Worm (Caenorhabditis elegans) whole organism, young adult: ENCODE data around the gene par-1.
A peak's percentile ranks its signal among the peaks of the same experiment; 100 is the strongest.

ENCODE experiments used
- B0035.1 ChIP-seq: sonication (generic microtip); optimal IDR thresholded peaks from 2 replicates; lab custom pipeline; 2016; ENCODE audit warnings: missing genetic modification characterization, mild to moderate bottlenecking, missing compliant biosample characterization, missing genotype, missing genetic modification reagents
- D2030.7 ChIP-seq: fragments of 200-800 bp; sonication (Bioruptor generic); IDR thresholded peaks from 2 replicates; pipeline ENCODE4 v1.3.6; 2022; ENCODE audit warnings: missing genetic modification reagents, missing genetic modification characterization, missing compliant biosample characterization
- F37B4.10 ChIP-seq: fragments of 200-800 bp; sonication (Bioruptor generic); IDR thresholded peaks from 2 replicates; pipeline ENCODE4 v1.3.6; 2022; ENCODE audit warnings: missing genetic modification characterization, missing compliant biosample characterization
- F39B2.1 ChIP-seq: fragments of 200-800 bp; sonication (Bioruptor generic); IDR thresholded peaks from 2 replicates; pipeline ENCODE4 v1.3.6; 2022; ENCODE audit warnings: missing genetic modification reagents, missing genetic modification characterization, missing compliant biosample characterization
- K11D2.4 ChIP-seq: fragments of 200-800 bp; sonication (Bioruptor generic); IDR thresholded peaks from 2 replicates; pipeline ENCODE4 v1.3.6; 2022; ENCODE audit warnings: missing genetic modification reagents, missing genetic modification characterization, missing compliant biosample characterization
- Y79H2A.3 ChIP-seq: fragments of 200-800 bp; sonication (Bioruptor generic); conservative IDR thresholded peaks from 2 replicates; pipeline ENCODE4 v1.3.6; 2022; ENCODE audit warnings: missing genetic modification reagents, missing genetic modification characterization, missing compliant biosample characterization
- ZK185.1 ChIP-seq: sonication (generic microtip); optimal IDR thresholded peaks from 2 replicates; lab custom pipeline; 2016; ENCODE audit warnings: mild to moderate bottlenecking, missing genetic modification characterization, missing compliant biosample characterization; ENCODE audit not compliant: poor library complexity, severe bottlenecking
- ama-1 ChIP-seq, 3 experiments: fragments of 150-350 bp in 1 of 3; sonication (generic microtip) in 2 of 3; optimal IDR thresholded peaks; 2 replicates each; lab custom pipeline; 2014 to 2018; ENCODE audit warnings: missing biosample characterization in 2 of 3, missing genetic modification characterization in 2 of 3, missing genetic modification reagents in 2 of 3
- aptf-3 ChIP-seq: fragments of 200-800 bp; sonication (Bioruptor generic); IDR thresholded peaks from 2 replicates; pipeline ENCODE4 v1.3.6; 2022; ENCODE audit warnings: missing genetic modification characterization, missing compliant biosample characterization
- atf-7 ChIP-seq: sonication (generic microtip); optimal IDR thresholded peaks from 2 replicates; lab custom pipeline; 2017; ENCODE audit warnings: mild to moderate bottlenecking, missing genetic modification characterization, missing compliant biosample characterization
- attf-3 ChIP-seq: fragments of 200-800 bp; sonication (Bioruptor generic); conservative IDR thresholded peaks from 2 replicates; pipeline ENCODE4 v1.3.6; 2022; ENCODE audit warnings: missing genetic modification reagents, missing genetic modification characterization, missing compliant biosample characterization
- ccch-3 ChIP-seq: fragments of 200-800 bp; sonication (Bioruptor generic); optimal IDR thresholded peaks from 2 replicates; lab custom pipeline; 2018; ENCODE audit warnings: mild to moderate bottlenecking, missing genetic modification characterization, missing compliant biosample characterization
- cebp-1 ChIP-seq, 2 experiments: fragments of 200-800 bp in 1 of 2; sonication (Bioruptor generic) in 1 of 2; sonication (generic microtip) in 1 of 2; IDR thresholded peaks in 1 of 2; optimal IDR thresholded peaks in 1 of 2; 2 replicates each; pipeline versions ENCODE4 v1.3.6 to Lab custom; 2017 to 2022; ENCODE audit warnings: missing compliant biosample characterization in 2 of 2, missing genetic modification characterization in 2 of 2, mild to moderate bottlenecking in 1 of 2, missing genetic modification reagents in 1 of 2, moderate library complexity in 1 of 2
- cebp-2 ChIP-seq: fragments of 200-800 bp; sonication (Bioruptor generic); IDR thresholded peaks from 2 replicates; pipeline ENCODE4 v1.3.6; 2022; ENCODE audit warnings: missing genetic modification characterization, missing compliant biosample characterization
- ceh-40 ChIP-seq: fragments of 200-800 bp; sonication (Bioruptor generic); IDR thresholded peaks from 2 replicates; pipeline ENCODE4 v1.3.6; 2022; ENCODE audit warnings: missing genetic modification characterization, missing compliant biosample characterization
- ceh-79 ChIP-seq: sonication (generic microtip); optimal IDR thresholded peaks from 2 replicates; lab custom pipeline; 2017; ENCODE audit warnings: mild to moderate bottlenecking, missing genetic modification characterization, missing compliant biosample characterization
- ceh-91 ChIP-seq: fragments of 200-800 bp; sonication (Bioruptor generic); IDR thresholded peaks from 2 replicates; pipeline ENCODE4 v1.3.6; 2022; ENCODE audit warnings: missing genetic modification reagents, missing genetic modification characterization, missing compliant biosample characterization
- dox-1 ChIP-seq: fragments of 200-800 bp; sonication (Bioruptor generic); IDR thresholded peaks from 2 replicates; pipeline ENCODE4 v1.3.6; 2022; ENCODE audit warnings: missing genetic modification reagents, missing genetic modification characterization, missing compliant biosample characterization
- dpff-1 ChIP-seq: sonication (generic microtip); optimal IDR thresholded peaks from 2 replicates; lab custom pipeline; 2017; ENCODE audit warnings: mild to moderate bottlenecking, missing genetic modification characterization, missing compliant biosample characterization
- egl-18 ChIP-seq: fragments of 200-800 bp; sonication (Bioruptor generic); IDR thresholded peaks from 2 replicates; pipeline ENCODE4 v1.3.6; 2022; ENCODE audit warnings: missing genetic modification reagents, missing genetic modification characterization, missing compliant biosample characterization
- ekl-4 ChIP-seq: fragments of 200-800 bp; sonication (Bioruptor generic); IDR thresholded peaks from 2 replicates; pipeline ENCODE4 v1.3.6; 2022; ENCODE audit warnings: missing genetic modification reagents, missing genetic modification characterization, missing compliant biosample characterization
- hlh-12 ChIP-seq: sonication (generic microtip); optimal IDR thresholded peaks from 2 replicates; lab custom pipeline; 2016; ENCODE audit warnings: missing genetic modification characterization, missing compliant biosample characterization
- hlh-26 ChIP-seq: fragments of 200-800 bp; sonication (Bioruptor generic); conservative IDR thresholded peaks from 2 replicates; pipeline ENCODE4 v1.3.6; 2022; ENCODE audit warnings: missing genetic modification reagents, missing genetic modification characterization, missing compliant biosample characterization
- hmg-1.2 ChIP-seq: fragments of 200-800 bp; sonication (Bioruptor generic); IDR thresholded peaks from 2 replicates; pipeline ENCODE4 v1.3.6; 2022; ENCODE audit warnings: missing genetic modification reagents, missing genetic modification characterization, missing compliant biosample characterization
- lin-54 ChIP-seq: fragments of 200-800 bp; sonication (Bioruptor generic); optimal IDR thresholded peaks from 2 replicates; lab custom pipeline; 2018; ENCODE audit warnings: mild to moderate bottlenecking, missing genetic modification characterization, missing compliant biosample characterization
- nfya-2 ChIP-seq: fragments of 200-800 bp; sonication (Bioruptor generic); IDR thresholded peaks from 2 replicates; pipeline ENCODE4 v1.3.6; 2022; ENCODE audit warnings: missing genetic modification reagents, missing genetic modification characterization, missing compliant biosample characterization
- nhr-80 ChIP-seq: sonication (generic microtip); optimal IDR thresholded peaks from 2 replicates; lab custom pipeline; 2016; ENCODE audit warnings: missing genetic modification characterization, missing compliant biosample characterization
- pbrm-1 ChIP-seq: fragments of 200-800 bp; sonication (Bioruptor generic); IDR thresholded peaks from 2 replicates; pipeline ENCODE4 v1.3.6; 2022; ENCODE audit warnings: missing genetic modification reagents, missing genetic modification characterization, missing compliant biosample characterization
- pha-4 ChIP-seq: fragments of 150-350 bp; sonication (generic microtip); optimal IDR thresholded peaks from 2 replicates; lab custom pipeline; 2014; ENCODE audit warnings: missing biosample characterization, missing genetic modification reagents, missing genetic modification characterization
- rpc-1 ChIP-seq, 2 experiments: fragments of 150-350 bp in 1 of 2; sonication (generic microtip) in 1 of 2; optimal IDR thresholded peaks; 2 replicates each; lab custom pipeline; 2014 to 2018; ENCODE audit warnings: missing biosample characterization in 1 of 2, missing genetic modification characterization in 1 of 2, missing genetic modification reagents in 1 of 2, missing genotype in 1 of 2
- sdz-38 ChIP-seq: sonication (generic microtip); optimal IDR thresholded peaks from 2 replicates; lab custom pipeline; 2016; ENCODE audit warnings: missing genotype, missing genetic modification characterization, missing compliant biosample characterization
- sea-2 ChIP-seq: fragments of 200-800 bp; sonication (Bioruptor generic); IDR thresholded peaks from 2 replicates; pipeline ENCODE4 v1.3.6; 2022; ENCODE audit warnings: missing genetic modification characterization, missing compliant biosample characterization
- snpc-3.4 ChIP-seq: sonication (generic microtip); optimal IDR thresholded peaks from 2 replicates; lab custom pipeline; 2017; ENCODE audit warnings: missing genetic modification characterization, mild to moderate bottlenecking, missing compliant biosample characterization, antibody characterized with exemption, moderate library complexity, missing genotype, missing genetic modification reagents
- somi-1 ChIP-seq: fragments of 200-800 bp; sonication (Bioruptor generic); optimal IDR thresholded peaks from 2 replicates; lab custom pipeline; 2018; ENCODE audit warnings: mild to moderate bottlenecking, missing genetic modification characterization, missing compliant biosample characterization
- sptf-2 ChIP-seq: fragments of 200-800 bp; sonication (Bioruptor generic); optimal IDR thresholded peaks from 2 replicates; lab custom pipeline; 2018; ENCODE audit warnings: mild to moderate bottlenecking, missing genetic modification characterization, missing compliant biosample characterization
- unc-130 ChIP-seq: sonication (generic microtip); optimal IDR thresholded peaks from 2 replicates; lab custom pipeline; 2016; ENCODE audit warnings: missing genetic modification reagents, missing genetic modification characterization, missing compliant biosample characterization
- zfh-2 ChIP-seq: fragments of 200-800 bp; sonication (Bioruptor generic); conservative IDR thresholded peaks from 2 replicates; pipeline ENCODE4 v1.3.6; 2022; ENCODE audit warnings: missing genetic modification reagents, missing genetic modification characterization, missing compliant biosample characterization
- ztf-18 ChIP-seq: sonication (generic microtip); optimal IDR thresholded peaks from 2 replicates; lab custom pipeline; 2016; ENCODE audit warnings: missing genotype, mild to moderate bottlenecking, missing genetic modification characterization, missing compliant biosample characterization
- ztf-25 ChIP-seq: fragments of 200-800 bp; sonication (Bioruptor generic); IDR thresholded peaks from 2 replicates; pipeline ENCODE4 v1.3.6; 2022; ENCODE audit warnings: missing genetic modification reagents, missing genetic modification characterization, missing compliant biosample characterization

par-1 gene

DNA sequence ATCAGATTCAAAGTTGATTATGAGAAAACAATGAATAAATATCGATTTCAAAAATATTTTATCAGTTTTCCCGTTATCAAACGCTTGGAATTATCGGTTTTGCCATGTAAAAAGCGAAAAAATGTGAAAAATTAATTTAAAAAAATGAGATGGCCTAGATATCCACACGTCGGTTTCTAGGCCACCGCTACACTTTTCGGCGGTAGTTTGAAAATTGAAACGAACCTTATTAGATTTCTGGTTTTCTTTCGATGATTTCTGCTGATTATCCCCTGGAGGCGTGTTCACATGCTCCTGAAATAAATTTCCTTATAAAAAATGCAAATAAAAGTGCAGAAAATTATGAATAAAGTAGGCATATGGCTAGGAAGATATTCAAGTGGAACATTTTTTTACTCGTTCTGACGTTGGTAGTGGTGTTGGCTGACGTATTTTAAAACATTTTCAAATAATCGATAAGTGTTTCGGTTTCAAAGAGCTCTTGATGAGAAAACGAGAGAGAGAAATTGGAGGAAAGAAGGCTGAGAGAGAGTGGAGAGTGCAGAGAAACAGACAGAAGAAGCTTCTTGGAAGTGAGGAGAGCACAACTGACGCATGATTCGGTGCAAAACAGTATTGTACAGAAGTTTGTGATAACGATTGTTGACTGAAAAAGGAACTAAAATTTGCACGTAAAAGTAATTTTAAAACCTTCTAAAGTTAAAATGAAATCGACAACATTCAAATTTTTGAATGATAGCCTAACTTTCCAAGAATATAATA, 12.0 kb downstream of the par-1 start (continued):
- TF ChIP-seq lin-54 (GFP tag; lab: Kevin White, UChicago) (peak; percentile 65), ama-1 (optimal IDR thresholded peaks at IDR 0.05; lab: Kevin White, UChicago) (no peak), ama-1 (GFP tag; optimal IDR thresholded peaks at IDR 0.05; lab: Kevin White, UChicago) (no peak), snpc-3.4 (tag; lab: Kevin White, UChicago) (no peak), sptf-2 (no peak), ztf-25 (GFP tag; lab: Robert Waterston, UW) (no peak), ceh-91 (GFP tag; lab: Robert Waterston, UW) (no peak), atf-7 (tag; lab: Kevin White, UChicago) (no peak)
- TF ChIP-seq, all 124 proteins: peak for 4

ce11 chrV:14130226-14130625, 14.9 kb downstream of the par-1 start:
- TF ChIP-seq dpff-1 (tag; lab: Kevin White, UChicago) (no peak), Y79H2A.3 (GFP tag; lab: Robert Waterston, UW) (no peak), sdz-38 (tag; lab: Kevin White, UChicago) (no peak), sea-2 (GFP tag; lab: Robert Waterston, UW) (no peak), zfh-2 (GFP tag; lab: Robert Waterston, UW) (no peak), F39B2.1 (GFP tag; lab: Robert Waterston, UW) (no peak)

DNA sequence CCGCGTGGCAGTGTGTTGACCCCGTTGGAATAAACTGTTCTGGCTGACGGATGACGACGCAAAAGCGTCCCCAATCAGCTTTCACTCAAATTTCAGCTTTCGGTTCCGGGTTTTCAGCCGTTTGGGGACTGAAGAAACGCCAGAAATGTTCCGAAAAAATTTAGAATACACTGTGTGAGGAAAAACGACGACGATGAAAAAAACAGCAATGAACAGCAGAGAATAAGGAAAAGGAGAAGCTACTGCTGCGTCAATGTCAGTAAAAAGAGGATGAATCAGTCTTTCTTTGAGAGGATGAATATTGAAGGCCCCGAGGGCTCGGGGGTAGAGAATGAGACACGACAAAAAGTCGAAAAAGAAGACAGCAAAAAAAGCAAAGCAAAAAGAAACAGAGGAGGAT, 16.3 kb downstream of the par-1 start:
- TF ChIP-seq ccch-3 (GFP tag; lab: Kevin White, UChicago) (no peak), B0035.1 (no peak), F37B4.10 (no peak), egl-18 (GFP tag; lab: Robert Waterston, UW) (no peak), K11D2.4 (no peak), hmg-1.2 (no peak), ekl-4 (GFP tag; lab: Robert Waterston, UW) (no peak), ceh-40 (GFP tag; lab: Robert Waterston, UW) (no peak), ceh-79 (no peak), hlh-26 (no peak), cebp-1 (GFP tag; IDR thresholded peaks at IDR 0.05; lab: Robert Waterston, UW) (no peak), cebp-1 (tag; optimal IDR thresholded peaks at IDR 0.05; lab: Kevin White, UChicago) (no peak), rpc-1 (optimal IDR thresholded peaks at IDR 0.05; lab: Kevin White, UChicago) (no peak), rpc-1 (tag; optimal IDR thresholded peaks at IDR 0.05; lab: Kevin White, UChicago) (no peak), nfya-2 (GFP tag; lab: Robert Waterston, UW) (no peak), ztf-18 (no peak), pbrm-1 (GFP tag; lab: Robert Waterston, UW) (no peak), pha-4 (tag; lab: Kevin White, UChicago) (no peak), hlh-12 (tag; lab: Kevin White, UChicago) (no peak)

ce11 chrV:14127834-14128233, 17.3 kb downstream of the par-1 start:
- TF ChIP-seq cebp-2 (GFP tag; lab: Robert Waterston, UW) (no peak), somi-1 (no peak), attf-3 (GFP tag; lab: Robert Waterston, UW) (no peak), ZK185.1 (tag; lab: Kevin White, UChicago) (no peak), hmg-1.2 (peak; percentile 31; the same call in 1 of the 2 replicates), unc-130 (GFP tag; lab: Kevin White, UChicago) (no peak), dox-1 (peak; percentile 37; the same call in 1 of the 2 replicates), aptf-3 (GFP tag; lab: Robert Waterston, UW) (no peak), nhr-80 (tag; lab: Kevin White, UChicago) (peak; percentile 72), cebp-1 (GFP tag; IDR thresholded peaks at IDR 0.05; lab: Robert Waterston, UW) (no peak), cebp-1 (tag; optimal IDR thresholded peaks at IDR 0.05; lab: Kevin White, UChicago) (no peak), D2030.7 (GFP tag; lab: Robert Waterston, UW) (no peak)
